Fruit fly (Drosophila melanogaster) whole organism, embryonic: Measurements from ENCODE around the gene Dic2.

ENCODE experiments used
- B-H2 ChIP-seq: fragments of 200-800 bp; sonication (Bioruptor generic); optimal IDR thresholded peaks from 2 replicates; lab custom pipeline; 2018; ENCODE audit warnings: missing biosample characterization, mild to moderate bottlenecking, missing genetic modification characterization
- CG10543 ChIP-seq: fragments of 200-800 bp; sonication (Bioruptor generic); optimal IDR thresholded peaks from 3 replicates; lab custom pipeline; 2017; ENCODE audit warnings: missing biosample characterization, mild to moderate bottlenecking, missing genetic modification characterization, moderate library complexity
- CG10959 ChIP-seq: fragments of 200-800 bp; sonication (Bioruptor generic); IDR thresholded peaks from 2 replicates; pipeline ENCODE4 v1.3.6; 2022; ENCODE audit warnings: missing biosample characterization, missing genetic modification characterization
- CG11085 ChIP-seq: fragments of 200-800 bp; sonication (Bioruptor generic); IDR thresholded peaks from 2 replicates; pipeline ENCODE4 v1.3.6; 2022; ENCODE audit warnings: missing biosample characterization, missing genetic modification characterization
- CG11504 ChIP-seq: fragments of 200-800 bp; sonication (Bioruptor generic); optimal IDR thresholded peaks from 3 replicates; lab custom pipeline; 2019; ENCODE audit warnings: missing biosample characterization, mild to moderate bottlenecking, missing genetic modification characterization, moderate library complexity
- CG12071 ChIP-seq: fragments of 200-800 bp; sonication (Bioruptor generic); optimal IDR thresholded peaks from 3 replicates; lab custom pipeline; 2018; ENCODE audit warnings: missing biosample characterization, mild to moderate bottlenecking, missing genetic modification characterization
- CG12942 ChIP-seq: fragments of 200-800 bp; sonication (Bioruptor generic); optimal IDR thresholded peaks from 3 replicates; lab custom pipeline; 2016; ENCODE audit warnings: missing biosample characterization, missing genetic modification characterization
- CG13287 ChIP-seq: fragments of 200-800 bp; sonication (Bioruptor generic); IDR thresholded peaks from 2 replicates; pipeline ENCODE4 v1.3.6; 2022; ENCODE audit warnings: missing biosample characterization, missing genetic modification characterization; ENCODE audit not compliant: partially characterized antibody
- CG2120 ChIP-seq: fragments of 200-800 bp; sonication (Bioruptor generic); optimal IDR thresholded peaks from 3 replicates; lab custom pipeline; 2016; ENCODE audit warnings: missing biosample characterization, missing genetic modification characterization
- CG2202 ChIP-seq: fragments of 200-800 bp; sonication (Bioruptor generic); optimal IDR thresholded peaks from 2 replicates; lab custom pipeline; 2018; ENCODE audit warnings: missing biosample characterization, mild to moderate bottlenecking, missing genetic modification characterization
- CG30403 ChIP-seq: fragments of 200-800 bp; sonication (Bioruptor generic); optimal IDR thresholded peaks from 3 replicates; lab custom pipeline; 2016; ENCODE audit warnings: missing biosample characterization, missing genetic modification characterization
- CG4328 ChIP-seq: fragments of 200-800 bp; sonication (Bioruptor generic); optimal IDR thresholded peaks from 3 replicates; lab custom pipeline; 2017; ENCODE audit warnings: missing biosample characterization, missing genetic modification reagents, missing genetic modification characterization
- CG5180 ChIP-seq: fragments of 200-800 bp; sonication (Bioruptor generic); optimal IDR thresholded peaks from 3 replicates; lab custom pipeline; 2017; ENCODE audit warnings: missing biosample characterization, missing genetic modification characterization, mild to moderate bottlenecking, moderate library complexity, missing genetic modification reagents
- CG5245 ChIP-seq: fragments of 200-800 bp; sonication (Bioruptor generic); optimal IDR thresholded peaks from 3 replicates; lab custom pipeline; 2016; ENCODE audit warnings: missing biosample characterization, missing genetic modification characterization
- CG8290 ChIP-seq, 3 experiments: fragments of 200-800 bp; sonication (Bioruptor generic); optimal IDR thresholded peaks; 2 replicates each; lab custom pipeline; 2016 to 2019; ENCODE audit warnings: missing biosample characterization in 3 of 3, missing genetic modification characterization in 3 of 3, mild to moderate bottlenecking in 2 of 3, moderate library complexity in 1 of 3
- CG8765 ChIP-seq: fragments of 200-800 bp; sonication (Bioruptor generic); IDR thresholded peaks from 2 replicates; pipeline ENCODE4 v1.3.6; 2022; ENCODE audit warnings: missing biosample characterization, missing genetic modification characterization
- CG9215 ChIP-seq: fragments of 200-800 bp; sonication (Bioruptor generic); IDR thresholded peaks from 2 replicates; pipeline ENCODE4 v1.3.6; 2022; ENCODE audit warnings: missing biosample characterization, missing genetic modification characterization
- CG9817 ChIP-seq: fragments of 200-800 bp; sonication (Bioruptor generic); optimal IDR thresholded peaks from 2 replicates; lab custom pipeline; 2018; ENCODE audit warnings: missing biosample characterization, mild to moderate bottlenecking, missing genetic modification characterization, moderate library complexity
- D19B ChIP-seq: fragments of 200-800 bp; sonication (Bioruptor generic); optimal IDR thresholded peaks from 2 replicates; lab custom pipeline; 2017; ENCODE audit warnings: missing biosample characterization, mild to moderate bottlenecking, missing genetic modification characterization
- Ets97D ChIP-seq: fragments of 200-800 bp; sonication (Bioruptor generic); optimal IDR thresholded peaks from 3 replicates; lab custom pipeline; 2016; ENCODE audit warnings: missing biosample characterization, missing genetic modification characterization
- Hey ChIP-seq: fragments of 200-800 bp; sonication (Bioruptor generic); optimal IDR thresholded peaks from 3 replicates; lab custom pipeline; 2018; ENCODE audit warnings: missing biosample characterization, mild to moderate bottlenecking, missing genetic modification characterization
- HmgZ ChIP-seq: fragments of 200-800 bp; sonication (Bioruptor generic); optimal IDR thresholded peaks from 2 replicates; lab custom pipeline; 2018; ENCODE audit warnings: missing biosample characterization, mild to moderate bottlenecking, missing genetic modification characterization
- Lim3 ChIP-seq: fragments of 200-800 bp; sonication (Bioruptor generic); IDR thresholded peaks from 2 replicates; pipeline ENCODE4 v1.3.6; 2022; ENCODE audit warnings: missing biosample characterization, missing genetic modification characterization
- MESR4 ChIP-seq: fragments of 200-800 bp; sonication (Bioruptor generic); optimal IDR thresholded peaks from 2 replicates; lab custom pipeline; 2018; ENCODE audit warnings: missing biosample characterization, mild to moderate bottlenecking, missing genetic modification characterization, moderate library complexity
- Pdp1 ChIP-seq, 2 experiments: fragments of 200-800 bp; sonication (Bioruptor generic); optimal IDR thresholded peaks; 3 replicates each; lab custom pipeline; 2016; ENCODE audit warnings: missing biosample characterization in 2 of 2, missing genetic modification characterization in 2 of 2, mild to moderate bottlenecking in 1 of 2, moderate library complexity in 1 of 2
- Rfx ChIP-seq: fragments of 200-800 bp; sonication (Bioruptor generic); IDR thresholded peaks from 2 replicates; pipeline ENCODE4 v1.3.6; 2022; ENCODE audit warnings: missing biosample characterization, missing genetic modification characterization
- Taf1 ChIP-seq: fragments of 200-800 bp; sonication (Bioruptor generic); IDR thresholded peaks from 2 replicates; pipeline ENCODE4 v1.3.6; 2022; ENCODE audit warnings: missing biosample characterization, missing genetic modification characterization
- Usf ChIP-seq: fragments of 200-800 bp; sonication (Bioruptor generic); optimal IDR thresholded peaks from 2 replicates; lab custom pipeline; 2017; ENCODE audit warnings: missing genotype, missing biosample characterization, missing genetic modification characterization
- chn ChIP-seq: fragments of 200-800 bp; sonication (Bioruptor generic); optimal IDR thresholded peaks from 2 replicates; lab custom pipeline; 2016; ENCODE audit warnings: missing biosample characterization, missing genetic modification characterization
- ci ChIP-seq: fragments of 200-800 bp; sonication (Bioruptor generic); IDR thresholded peaks from 3 replicates; pipeline ENCODE4 v1.3.6; 2022; ENCODE audit warnings: missing biosample characterization, missing genetic modification characterization
- corto ChIP-seq: fragments of 200-800 bp; sonication (Bioruptor generic); optimal IDR thresholded peaks from 2 replicates; lab custom pipeline; 2016; ENCODE audit warnings: missing biosample characterization, mild to moderate bottlenecking, missing genetic modification characterization, moderate library complexity
- crp ChIP-seq, 2 experiments: fragments of 200-800 bp; sonication (Bioruptor generic); optimal IDR thresholded peaks; 2 replicates in 1 of 2; 3 replicates in 1 of 2; lab custom pipeline; 2017; ENCODE audit warnings: missing biosample characterization in 2 of 2, missing genetic modification characterization in 2 of 2, mild to moderate bottlenecking in 1 of 2, moderate library complexity in 1 of 2
- da ChIP-seq: fragments of 200-800 bp; sonication (Bioruptor generic); optimal IDR thresholded peaks from 2 replicates; lab custom pipeline; 2016; ENCODE audit warnings: missing biosample characterization, missing genetic modification characterization
- dati ChIP-seq: fragments of 200-800 bp; sonication (Bioruptor generic); IDR thresholded peaks from 2 replicates; pipeline ENCODE4 v1.3.6; 2022; ENCODE audit warnings: missing biosample characterization, missing genetic modification characterization
- dysf ChIP-seq: fragments of 200-800 bp; sonication (Bioruptor generic); IDR thresholded peaks from 3 replicates; pipeline ENCODE4 v1.3.6; 2022; ENCODE audit warnings: missing biosample characterization, missing genetic modification characterization
- ems ChIP-seq: fragments of 200-800 bp; sonication (Bioruptor generic); optimal IDR thresholded peaks from 3 replicates; lab custom pipeline; 2016; ENCODE audit warnings: missing biosample characterization, missing genetic modification characterization
- ewg ChIP-seq: fragments of 200-800 bp; sonication (Bioruptor generic); optimal IDR thresholded peaks from 3 replicates; lab custom pipeline; 2017; ENCODE audit warnings: mild to moderate bottlenecking, missing biosample characterization, missing genetic modification reagents, missing genetic modification characterization
- gcm ChIP-seq: fragments of 200-800 bp; sonication (Bioruptor generic); optimal IDR thresholded peaks from 2 replicates; lab custom pipeline; 2019; ENCODE audit warnings: missing biosample characterization, mild to moderate bottlenecking, missing genetic modification characterization, moderate library complexity
- hbn ChIP-seq: fragments of 200-800 bp; sonication (Bioruptor generic); IDR thresholded peaks from 2 replicates; pipeline ENCODE4 v1.3.6; 2022; ENCODE audit warnings: missing biosample characterization, missing genetic modification characterization; ENCODE audit not compliant: partially characterized antibody
- her ChIP-seq: fragments of 200-800 bp; sonication (Bioruptor generic); optimal IDR thresholded peaks from 2 replicates; lab custom pipeline; 2016; ENCODE audit warnings: missing biosample characterization, missing genetic modification characterization
- ind ChIP-seq: fragments of 200-800 bp; sonication (Bioruptor generic); optimal IDR thresholded peaks from 3 replicates; lab custom pipeline; 2016; ENCODE audit warnings: missing biosample characterization, missing genetic modification characterization
- jigr1 ChIP-seq: fragments of 200-800 bp; sonication (Bioruptor generic); IDR thresholded peaks from 3 replicates; pipeline ENCODE4 v1.3.6; 2022; ENCODE audit warnings: missing biosample characterization, missing genetic modification characterization
- lilli ChIP-seq: fragments of 200-800 bp; sonication (Bioruptor generic); optimal IDR thresholded peaks from 3 replicates; lab custom pipeline; 2016; ENCODE audit warnings: missing biosample characterization, missing genetic modification characterization
- repo ChIP-seq: fragments of 200-800 bp; sonication (Bioruptor generic); optimal IDR thresholded peaks from 2 replicates; lab custom pipeline; 2016; ENCODE audit warnings: missing biosample characterization, missing genetic modification characterization
- sc ChIP-seq, 3 experiments: fragments of >200 bp in 2 of 3; fragments of 200-800 bp in 1 of 3; sonication (Bioruptor generic) in 1 of 3; optimal IDR thresholded peaks; 2 replicates in 2 of 3; 3 replicates in 1 of 3; lab custom pipeline; 2017; ENCODE audit warnings: mild to moderate bottlenecking in 1 of 3, missing biosample characterization in 1 of 3, missing genetic modification characterization in 1 of 3, missing genetic modification reagents in 1 of 3
- slbo ChIP-seq: fragments of 200-800 bp; sonication (Bioruptor generic); IDR thresholded peaks from 2 replicates; pipeline ENCODE4 v1.3.6; 2022; ENCODE audit warnings: missing biosample characterization, missing genetic modification characterization
- slou ChIP-seq: fragments of 200-800 bp; sonication (Bioruptor generic); optimal IDR thresholded peaks from 3 replicates; lab custom pipeline; 2016; ENCODE audit warnings: missing biosample characterization, missing genetic modification characterization
- vvl ChIP-seq: fragments of 200-800 bp; sonication (Bioruptor generic); IDR thresholded peaks from 2 replicates; pipeline ENCODE4 v1.3.6; 2022; ENCODE audit warnings: missing biosample characterization, missing genetic modification characterization

The Dic2 gene

DNA sequence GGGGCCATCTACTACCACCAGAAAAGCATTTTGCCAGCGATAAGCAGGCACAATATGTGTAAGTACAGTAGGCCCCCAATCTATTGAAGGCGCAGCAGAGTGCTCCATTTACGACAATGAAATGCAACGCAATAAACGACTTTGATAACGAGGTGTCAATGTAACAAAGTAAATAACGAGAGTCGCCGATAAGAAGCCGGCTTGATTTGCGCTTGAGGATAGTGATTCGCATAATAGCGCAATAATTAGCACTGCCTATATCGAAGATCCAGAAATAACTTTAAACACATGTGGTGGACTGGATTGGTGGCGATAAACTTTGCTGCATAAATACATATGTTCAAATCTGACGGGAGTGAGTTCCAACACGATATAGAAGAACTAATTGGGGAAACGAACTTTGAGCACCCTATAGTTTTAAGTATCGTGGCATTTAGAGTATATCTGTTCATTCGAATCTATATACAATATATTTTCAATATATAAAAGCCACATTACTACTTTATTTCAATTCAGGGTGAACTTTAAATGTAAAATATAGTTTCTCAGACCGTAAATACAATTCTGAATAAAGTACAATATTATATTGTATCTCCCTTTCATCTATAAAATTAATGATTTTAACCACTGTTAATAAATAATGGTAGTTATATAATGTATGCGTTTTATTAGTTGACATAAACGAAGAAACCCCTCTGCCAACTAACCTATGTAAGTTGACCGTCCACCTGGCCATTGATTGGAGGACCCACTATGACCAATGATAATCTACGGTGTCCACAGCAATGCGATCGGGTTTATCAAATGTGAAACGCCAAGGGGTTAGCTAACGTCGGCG is 48.0 kb upstream of the Dic2 start (continued):
- TF ChIP-seq lilli (GFP tag; lab: Kevin White, UChicago), result no peak
- no peak for TF ChIP-seq CG11085 (GFP tag; lab: Robert Waterston, UW)
- peak; percentile 48 for TF ChIP-seq CG12071 (GFP tag; lab: Kevin White, UChicago)
- TF ChIP-seq B-H2 (GFP tag; lab: Kevin White, UChicago), result peak; percentile 34
- TF ChIP-seq Taf1 (GFP tag; lab: Robert Waterston, UW), result no peak
- no peak for TF ChIP-seq corto
- TF ChIP-seq CG12942 (GFP tag; lab: Kevin White, UChicago), result no peak
- peak; percentile 19 for TF ChIP-seq her
- no peak for TF ChIP-seq CG2202 (tag; lab: Kevin White, UChicago)
- TF ChIP-seq CG10959 (GFP tag; lab: Robert Waterston, UW), result no peak
- TF ChIP-seq CG4328, result peak; percentile 9
- no peak for TF ChIP-seq hbn
- TF ChIP-seq Rfx (GFP tag; lab: Robert Waterston, UW), result peak; percentile 47; the same call in 1 of the 2 replicates
- no peak for TF ChIP-seq CG5180 (GFP tag; lab: Kevin White, UChicago)
- TF ChIP-seq ewg (GFP tag; lab: Kevin White, UChicago), result no peak
- peak; percentile 5 for TF ChIP-seq HmgZ (tag; lab: Kevin White, UChicago)
- TF ChIP-seq repo (GFP tag; lab: Kevin White, UChicago), result no peak
- no peak for TF ChIP-seq ems (GFP tag; lab: Kevin White, UChicago)
- TF ChIP-seq CG5245 (GFP tag; lab: Kevin White, UChicago), result no peak
- TF ChIP-seq CG9215 (GFP tag; lab: Robert Waterston, UW), result no peak
- TF ChIP-seq gcm (GFP tag; lab: Kevin White, UChicago), result no peak
- 0 out of 3 replicates have a peak, but pooled peaks have one; percentile 16 for TF ChIP-seq dysf (GFP tag; lab: Robert Waterston, UW)
- peak; percentile 26 for TF ChIP-seq ind (GFP tag; lab: Kevin White, UChicago)
- TF ChIP-seq sc (optimal IDR thresholded peaks at IDR 0.05; lab: Kevin White, UChicago), result no peak
- TF ChIP-seq sc (GFP tag; optimal IDR thresholded peaks at IDR 0.05; lab: Kevin White, UChicago), result no peak
- peak; percentile 9 for TF ChIP-seq CG11504
- no peak for TF ChIP-seq da
- TF ChIP-seq CG13287 (GFP tag; lab: Robert Waterston, UW), result no peak
- TF ChIP-seq crp (GFP tag; optimal IDR thresholded peaks at IDR 0.05; lab: Kevin White, UChicago), result no peak
- peak; percentile 40 for TF ChIP-seq CG2120 (GFP tag; lab: Kevin White, UChicago)
- no peak for TF ChIP-seq MESR4
- TF ChIP-seq CG9817 (tag; lab: Kevin White, UChicago), result no peak
- TF ChIP-seq slbo (GFP tag; lab: Robert Waterston, UW), result peak; percentile 45
- TF ChIP-seq dati (GFP tag; lab: Robert Waterston, UW), result no peak
- TF ChIP-seq CG8290 (GFP tag; optimal IDR thresholded peaks at IDR 0.05; lab: Kevin White, UChicago), result no peak
- peak in 1 of 2 experiments; percentile 56 for TF ChIP-seq CG8290 (tag; optimal IDR thresholded peaks at IDR 0.05; lab: Kevin White, UChicago)
- no peak for TF ChIP-seq Lim3 (GFP tag; lab: Robert Waterston, UW)
- TF ChIP-seq vvl, result peak; percentile 34
- peak; percentile 84 for TF ChIP-seq D19B (GFP tag; lab: Kevin White, UChicago)
- no peak for TF ChIP-seq Ets97D
- no peak for TF ChIP-seq Usf
- no peak for TF ChIP-seq chn (GFP tag; lab: Kevin White, UChicago)
- no peak for TF ChIP-seq jigr1
- peak; percentile 39 for TF ChIP-seq Hey
- 0 out of 3 replicates have a peak, but pooled peaks have one; percentile 10 for TF ChIP-seq ci (GFP tag; lab: Robert Waterston, UW)
- TF ChIP-seq CG10543 (GFP tag; lab: Kevin White, UChicago), result peak; percentile 35
- TF ChIP-seq slou (GFP tag; lab: Kevin White, UChicago), result no peak
- TF ChIP-seq Pdp1 (GFP tag; optimal IDR thresholded peaks at IDR 0.05; lab: Kevin White, UChicago), result peak in 1 of 2 experiments; percentile 83
- TF ChIP-seq CG30403, result no peak
- no peak for TF ChIP-seq CG8765 (GFP tag; lab: Robert Waterston, UW)
